Worm (Caenorhabditis elegans): ENCODE results near the gene sdz-33.

Gene sdz-33

DNA sequence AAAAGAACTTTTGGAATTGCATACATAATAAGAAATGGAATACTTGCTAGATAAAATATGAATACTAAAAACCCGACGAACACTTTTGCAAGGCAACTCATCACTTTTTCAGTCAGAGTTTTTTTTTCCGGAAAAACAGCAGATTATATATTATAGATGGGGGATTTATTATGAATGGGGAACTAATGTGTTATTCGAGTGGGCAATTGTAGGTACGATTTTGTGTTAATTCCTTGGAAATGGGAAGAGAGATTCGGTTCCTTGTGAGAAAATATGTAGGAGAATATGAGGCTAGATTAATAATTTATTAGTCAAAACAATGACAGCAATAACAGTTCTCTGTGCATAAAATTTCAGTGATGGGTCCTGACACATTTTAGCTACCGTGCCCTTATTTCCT, 15.9 kb upstream of the sdz-33 start, which contains the start of gene faah-5:
faah-5 (minus strand) TSS at position 101 of the 400 bp plus-strand sequence.
- TF ChIP-seq gmeb-2 (tag; optimal IDR thresholded peaks at IDR 0.05) (no peak), sox-4 (tag; optimal IDR thresholded peaks at IDR 0.05) (no peak), C38D4.7 (GFP tag; optimal IDR thresholded peaks at IDR 0.05) (no peak), hlh-15 (tag; optimal IDR thresholded peaks at IDR 0.05) (no peak), ceh-48 (tag; optimal IDR thresholded peaks at IDR 0.05) (no peak), dmd-4 (tag; optimal IDR thresholded peaks at IDR 0.05; ENCODE audit: borderline replicate concordance) (no peak), hlh-30 (tag; optimal IDR thresholded peaks at IDR 0.05; ENCODE audit: insufficient read depth) (no peak), fax-1 (tag; optimal IDR thresholded peaks at IDR 0.05) (no peak), ceh-2 (tag; optimal IDR thresholded peaks at IDR 0.05) (no peak), ceh-31 (tag; optimal IDR thresholded peaks at IDR 0.05) (no peak), che-1 (tag; optimal IDR thresholded peaks at IDR 0.05) (no peak), nfya-1 (tag; optimal IDR thresholded peaks at IDR 0.05) (no peak), ahr-1 (tag; optimal IDR thresholded peaks at IDR 0.05) (no peak), fkh-6 (tag; optimal IDR thresholded peaks at IDR 0.05) (no peak)

- no peak for TF ChIP-seq ceh-19 (GFP tag; optimal IDR thresholded peaks at IDR 0.05)
- TF ChIP-seq ceh-22 (tag; optimal IDR thresholded peaks at IDR 0.05): no peak
- TF ChIP-seq fax-1 (tag; optimal IDR thresholded peaks at IDR 0.05): no peak
Observed at ce11 chrIII:11892939-11893338, 14.3 kb upstream of the sdz-33 start, which contains the start of gene Y56A3A.41. Gene Y56A3A.41, minus strand, starts transcription at chrIII:11893039.

DNA sequence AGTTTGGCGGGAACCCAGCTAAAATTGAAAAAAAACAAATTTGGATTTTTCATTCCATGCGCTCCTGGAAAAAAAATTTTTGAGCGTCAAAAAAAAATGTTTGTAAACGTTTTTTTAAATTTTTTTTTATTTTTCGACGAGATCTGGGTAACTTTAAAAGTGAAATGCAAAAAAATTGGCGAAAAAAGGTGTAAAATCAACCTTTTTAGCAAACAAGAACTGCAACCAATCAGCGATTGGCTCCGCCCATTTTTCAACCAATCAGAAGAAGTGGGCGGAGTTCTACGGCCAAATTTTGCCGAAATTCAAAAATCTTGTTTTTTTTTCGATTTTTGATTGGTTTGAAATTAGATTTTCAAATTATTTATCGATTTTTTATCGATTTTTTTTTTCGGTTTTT, 11.8 kb upstream of the sdz-33 start:
- TF ChIP-seq ceh-24 (tag; optimal IDR thresholded peaks at IDR 0.05): no peak
- peak; percentile 72 for TF ChIP-seq nfya-1 (tag; optimal IDR thresholded peaks at IDR 0.05)
- TF ChIP-seq ref-2 (tag; optimal IDR thresholded peaks at IDR 0.05): no peak

ce11 chrIII:11896652-11897051, 10.6 kb upstream of the sdz-33 start:
- no peak for TF ChIP-seq ceh-19 (GFP tag; optimal IDR thresholded peaks at IDR 0.05)
- TF ChIP-seq tbx-2 (tag; optimal IDR thresholded peaks at IDR 0.05): no peak
- peak; percentile 51 for TF ChIP-seq nfya-1 (tag; optimal IDR thresholded peaks at IDR 0.05)
- no peak for TF ChIP-seq pax-1 (tag; optimal IDR thresholded peaks at IDR 0.05)
- TF ChIP-seq sox-2 (GFP tag; IDR thresholded peaks at IDR 0.05): no peak

ce11 chrIII:11898169-11898568, 9.1 kb upstream of the sdz-33 start, which contains the start of gene tsen-2:
Gene tsen-2, minus strand, starts transcription at chrIII:11898269.
- TF ChIP-seq rnt-1 (tag; optimal IDR thresholded peaks at IDR 0.05) (no peak), mec-3 (tag; optimal IDR thresholded peaks at IDR 0.05; ENCODE audit: borderline replicate concordance) (no peak), fkh-6 (tag; optimal IDR thresholded peaks at IDR 0.05) (no peak), sox-2 (GFP tag; IDR thresholded peaks at IDR 0.05) (no peak), sdc-2 (tag; optimal IDR thresholded peaks at IDR 0.05) (no peak), pha-2 (tag; optimal IDR thresholded peaks at IDR 0.05) (no peak), lim-6 (tag; optimal IDR thresholded peaks at IDR 0.05) (no peak), dve-1 (tag; optimal IDR thresholded peaks at IDR 0.05) (no peak), ceh-24 (tag; optimal IDR thresholded peaks at IDR 0.05) (no peak), F13H6.1 (tag; optimal IDR thresholded peaks at IDR 0.05) (no peak), elt-2 (tag; optimal IDR thresholded peaks at IDR 0.05) (no peak), lin-11 (tag; optimal IDR thresholded peaks at IDR 0.05) (no peak), tbx-7 (tag; optimal IDR thresholded peaks at IDR 0.05) (no peak), syd-9 (tag; optimal IDR thresholded peaks at IDR 0.05) (no peak), zip-5 (tag; optimal IDR thresholded peaks at IDR 0.05) (no peak), elt-4 (tag; optimal IDR thresholded peaks at IDR 0.05) (no peak)

DNA sequence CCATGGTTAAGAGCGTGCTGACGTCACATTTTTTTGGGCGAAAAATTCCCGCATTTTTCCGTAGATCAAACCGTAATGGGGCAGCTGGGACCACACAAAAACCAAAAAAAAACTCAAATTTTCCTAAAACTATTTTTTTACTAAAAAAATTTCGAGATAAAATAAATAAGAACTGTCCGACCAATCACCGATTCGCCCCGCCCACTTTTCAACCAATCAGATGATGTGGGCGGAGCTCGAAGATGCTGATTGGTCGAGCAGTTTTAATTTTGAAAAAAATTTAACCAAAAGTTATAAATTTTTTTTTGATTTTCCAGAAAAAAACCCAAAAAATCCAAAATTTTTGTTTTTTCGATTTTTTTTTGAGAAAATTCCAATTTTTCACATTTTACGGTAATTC, 7.3 kb upstream of the sdz-33 start:
- TF ChIP-seq pha-4 (tag; optimal IDR thresholded peaks at IDR 0.05) (no peak), pax-1 (tag; optimal IDR thresholded peaks at IDR 0.05) (no peak), nfya-1 (tag; optimal IDR thresholded peaks at IDR 0.05) (peak; percentile 60), elt-4 (tag; optimal IDR thresholded peaks at IDR 0.05) (no peak)
